Worm (Caenorhabditis elegans) whole organism, young adult: Measurements from ENCODE around the gene C52G5.3.

Source experiments
- akir-1 ChIP-seq: fragments of 200-800 bp; sonication (Bioruptor generic); optimal IDR thresholded peaks from 2 replicates; lab custom pipeline; 2018; ENCODE audit warnings: mild to moderate bottlenecking, missing genetic modification characterization, moderate library complexity, missing compliant biosample characterization
- bed-2 ChIP-seq: fragments of 200-800 bp; sonication (Bioruptor generic); IDR thresholded peaks from 2 replicates; pipeline ENCODE4 v1.3.6; 2022; ENCODE audit warnings: missing genetic modification reagents, missing genetic modification characterization, missing compliant biosample characterization
- mel-28 ChIP-seq: sonication (generic microtip); optimal IDR thresholded peaks from 2 replicates; lab custom pipeline; 2016; ENCODE audit warnings: borderline replicate concordance, mild to moderate bottlenecking, missing genetic modification characterization, missing compliant biosample characterization
- rcor-1 ChIP-seq: fragments of 200-800 bp; sonication (Bioruptor generic); IDR thresholded peaks from 2 replicates; pipeline ENCODE4 v1.3.6; 2022; ENCODE audit warnings: missing genetic modification reagents, missing genetic modification characterization, missing compliant biosample characterization
- snpc-1.3 ChIP-seq: sonication (generic microtip); optimal IDR thresholded peaks from 2 replicates; lab custom pipeline; 2017; ENCODE audit warnings: missing genetic modification characterization, mild to moderate bottlenecking, missing compliant biosample characterization, antibody characterized with exemption, moderate library complexity, missing genotype, missing genetic modification reagents; ENCODE audit not compliant: insufficient read depth
- snpc-4 ChIP-seq, 5 experiments: fragments of 150-350 bp in 1 of 5; sonication (generic microtip) in 4 of 5; optimal IDR thresholded peaks; 2 replicates each; lab custom pipeline; 2014 to 2018; ENCODE audit warnings: missing genetic modification characterization in 5 of 5, missing biosample characterization in 3 of 5, antibody characterized with exemption in 2 of 5, mild to moderate bottlenecking in 2 of 5, missing compliant biosample characterization in 2 of 5, missing genotype in 2 of 5, moderate library complexity in 2 of 5, missing genetic modification reagents in 1 of 5

DNA sequence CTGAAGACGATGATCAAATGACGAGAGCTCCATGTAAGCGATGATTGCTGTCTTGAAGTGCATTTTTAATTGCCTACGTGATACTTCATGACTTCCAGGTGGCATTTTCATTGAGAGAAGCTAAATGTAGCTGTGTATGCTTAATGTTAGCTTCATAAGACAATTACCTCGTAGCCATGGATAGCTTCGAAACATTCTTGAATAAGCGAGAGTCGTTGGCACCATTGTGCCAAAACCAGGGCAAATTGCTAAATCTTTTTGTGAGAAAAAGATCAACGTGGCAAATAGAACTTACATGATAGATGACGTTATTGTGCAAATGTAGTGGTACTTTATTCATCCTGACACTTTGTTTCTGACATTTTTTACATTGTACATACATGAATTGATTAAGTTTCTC is 17.3 kb upstream of the C52G5.3 start:
- no peak for TF ChIP-seq snpc-1.3 (tag; lab: Kevin White, UChicago)
- TF ChIP-seq snpc-4 (GFP tag; optimal IDR thresholded peaks at IDR 0.05; lab: Kevin White, UChicago) = no peak
- TF ChIP-seq snpc-4 (tag; optimal IDR thresholded peaks at IDR 0.05; lab: Kevin White, UChicago) = no peak
- no peak for TF ChIP-seq akir-1 (GFP tag; lab: Kevin White, UChicago)
- TF ChIP-seq bed-2 (GFP tag; lab: Robert Waterston, UW) = no peak
- TF ChIP-seq rcor-1 (GFP tag; lab: Robert Waterston, UW) = no peak
- no peak for TF ChIP-seq mel-28
